Fruit fly (Drosophila melanogaster) whole organism, prepupa: ENCODE results near the gene Vha13.

ENCODE experiments used
- CG7368 ChIP-seq: fragments of 200-800 bp; sonication (Bioruptor generic); optimal IDR thresholded peaks from 3 replicates; lab custom pipeline; 2016; ENCODE audit warnings: missing biosample characterization, missing genetic modification characterization
- salr ChIP-seq, 2 experiments: fragments of 200-800 bp; sonication (Bioruptor generic); optimal IDR thresholded peaks; 3 replicates each; lab custom pipeline; 2016 to 2018; ENCODE audit warnings: missing biosample characterization in 2 of 2, missing genetic modification characterization in 2 of 2, mild to moderate bottlenecking in 1 of 2

DNA sequence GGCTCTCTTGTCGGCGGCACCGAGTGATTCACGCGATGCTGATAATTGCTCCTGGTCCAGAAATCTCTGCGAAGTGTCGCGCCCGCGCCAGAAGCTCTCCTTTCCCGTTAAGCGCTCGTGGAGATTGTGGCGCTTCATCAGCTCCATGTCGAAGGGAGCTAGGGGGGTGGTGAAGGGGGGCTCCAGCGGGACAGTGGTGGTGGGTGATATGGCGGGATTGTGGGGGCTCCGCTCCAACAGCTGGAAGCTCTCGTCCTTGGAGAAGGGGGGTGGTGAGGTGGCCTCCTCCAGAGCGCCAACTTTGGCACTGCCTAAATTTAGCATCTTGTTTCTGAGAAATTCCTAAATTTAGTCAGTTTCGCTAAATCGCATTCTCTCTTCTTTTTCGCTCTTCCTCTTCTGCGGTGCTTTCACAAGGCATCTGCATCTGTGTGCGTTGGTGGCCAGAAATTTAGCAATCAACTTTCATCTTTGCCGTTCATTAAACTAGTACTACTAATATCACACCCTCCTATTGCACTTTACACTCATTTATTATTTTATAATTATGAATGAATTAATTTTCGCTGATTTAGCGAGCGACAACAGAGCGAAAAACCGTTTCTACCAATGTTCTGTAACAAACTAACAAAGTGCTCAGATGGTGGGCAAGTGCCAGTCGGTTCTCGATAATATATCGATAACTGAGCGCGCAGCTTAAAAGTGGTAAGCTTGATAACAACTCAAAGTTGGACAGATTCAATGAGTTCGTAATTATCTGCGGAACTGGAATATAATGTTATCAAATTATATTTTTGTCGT is 1.9 kb downstream of the Vha13 start, which contains the start of gene subdued:
- TF ChIP-seq CG7368 (GFP tag; lab: Kevin White, UChicago) (no peak), salr (GFP tag; optimal IDR thresholded peaks at IDR 0.05; lab: Kevin White, UChicago) (no peak)
